Worm (Caenorhabditis elegans) whole organism, L1 larva: ENCODE measurements around the gene arrd-7.

ENCODE experiments used
- ama-1 ChIP-seq: fragments of 150-350 bp; optimal IDR thresholded peaks from 2 replicates; lab custom pipeline; 2014
- ceh-82 ChIP-seq, 3 experiments: fragments of 150-350 bp in 1 of 3; sonication (generic microtip) in 2 of 3; optimal IDR thresholded peaks; 2 replicates each; lab custom pipeline; 2014 to 2017; ENCODE audit warnings: missing biosample characterization in 3 of 3, missing genetic modification characterization in 3 of 3
- elt-2 ChIP-seq: sonication (generic microtip); optimal IDR thresholded peaks from 2 replicates; lab custom pipeline; 2016; ENCODE audit warnings: missing genetic modification characterization, mild to moderate bottlenecking, inconsistent platforms, missing compliant biosample characterization, missing genetic modification reagents
- fkh-4 ChIP-seq: sonication (generic microtip); optimal IDR thresholded peaks from 2 replicates; lab custom pipeline; 2016; ENCODE audit warnings: missing compliant biosample characterization, missing genetic modification characterization, borderline replicate concordance
- fos-1 ChIP-seq: fragments of 150-350 bp; optimal IDR thresholded peaks from 2 replicates; lab custom pipeline; 2014; ENCODE audit warnings: missing biosample characterization, missing genetic modification characterization
- lin-15B ChIP-seq: fragments of 150-350 bp; sonication (generic microtip); optimal IDR thresholded peaks from 3 replicates; lab custom pipeline; 2014; ENCODE audit warnings: missing biosample characterization, missing genetic modification characterization
- lir-3 ChIP-seq: sonication (generic microtip); optimal IDR thresholded peaks from 2 replicates; lab custom pipeline; 2016; ENCODE audit warnings: mild to moderate bottlenecking, missing genetic modification characterization, moderate library complexity, missing compliant biosample characterization; ENCODE audit not compliant: poor library complexity
- mep-1 ChIP-seq: fragments of 150-350 bp; optimal IDR thresholded peaks from 2 replicates; lab custom pipeline; 2014; ENCODE audit warnings: missing biosample characterization, missing genetic modification characterization
- nhr-85 ChIP-seq: sonication (generic microtip); peaks from one replicate; lab custom pipeline; 2016; ENCODE audit warnings: missing genetic modification characterization, inconsistent platforms, missing compliant biosample characterization
- pqm-1 ChIP-seq: sonication (generic microtip); optimal IDR thresholded peaks from 3 replicates; lab custom pipeline; 2017; ENCODE audit warnings: missing biosample characterization, missing genetic modification characterization
- snpc-4 ChIP-seq: fragments of 150-350 bp; optimal IDR thresholded peaks from 2 replicates; lab custom pipeline; 2014; ENCODE audit warnings: missing biosample characterization, missing genetic modification characterization
- unc-130 ChIP-seq: fragments of 150-350 bp; optimal IDR thresholded peaks from 2 replicates; lab custom pipeline; 2017; ENCODE audit warnings: missing biosample characterization, missing genetic modification characterization, inconsistent platforms
- unc-62 ChIP-seq: fragments of 150-350 bp; optimal IDR thresholded peaks from 2 replicates; lab custom pipeline; 2014; ENCODE audit warnings: missing biosample characterization, missing genetic modification reagents, missing genetic modification characterization
- ztf-4 ChIP-seq: fragments of 150-350 bp; optimal IDR thresholded peaks from 2 replicates; lab custom pipeline; 2014; ENCODE audit warnings: missing biosample characterization, missing genetic modification characterization

ce11 chrII:12049281-12049680 lies 13.1 kb downstream of the arrd-7 start, which contains the start of gene nadk-2:
- no peak for TF ChIP-seq ama-1
- TF ChIP-seq lin-15B (tag; lab: Kevin White, UChicago), result no peak
- no peak for TF ChIP-seq unc-130 (tag; lab: Kevin White, UChicago)
- no peak for TF ChIP-seq pqm-1 (tag; lab: Kevin White, UChicago)
- no peak for TF ChIP-seq nhr-85 (tag; lab: Kevin White, UChicago)
- no peak for TF ChIP-seq snpc-4
- TF ChIP-seq lir-3 (tag; lab: Kevin White, UChicago), result no peak
- no peak for TF ChIP-seq unc-62
- no peak for TF ChIP-seq fos-1 (tag; lab: Kevin White, UChicago)
- no peak for TF ChIP-seq fkh-4 (tag; lab: Kevin White, UChicago)
- TF ChIP-seq ztf-4 (tag; lab: Kevin White, UChicago), result no peak
- no peak for TF ChIP-seq ceh-82 (tag; optimal IDR thresholded peaks at IDR 0.05; lab: Kevin White, UChicago)
- TF ChIP-seq mep-1 (tag; lab: Kevin White, UChicago), result no peak
- TF ChIP-seq elt-2 (tag; lab: Kevin White, UChicago), result no peak
